Fruit fly (Drosophila melanogaster) whole organism, embryonic: Measurements from ENCODE around the gene CG14232.
A peak's percentile ranks its signal among the peaks of the same experiment; 100 is the strongest.

ENCODE experiments used
- Ada2b ChIP-seq: fragments of 200-800 bp; sonication (Bioruptor generic); IDR thresholded peaks from 2 replicates; pipeline ENCODE4 v1.3.6; 2022; ENCODE audit warnings: missing biosample characterization, missing genetic modification characterization
- Awh ChIP-seq: fragments of 200-800 bp; sonication (Bioruptor generic); IDR thresholded peaks from 2 replicates; pipeline ENCODE4, ENCODE4 v1.3.6; 2022; ENCODE audit warnings: missing biosample characterization, missing genetic modification characterization
- CG10654 ChIP-seq: fragments of 200-800 bp; sonication (Bioruptor generic); optimal IDR thresholded peaks from 2 replicates; lab custom pipeline; 2016; ENCODE audit warnings: missing biosample characterization, missing genetic modification characterization
- CG12104 ChIP-seq: fragments of 200-800 bp; sonication (Bioruptor generic); optimal IDR thresholded peaks from 3 replicates; lab custom pipeline; 2016; ENCODE audit warnings: missing biosample characterization, missing genetic modification characterization
- CG14667 ChIP-seq: fragments of 200-800 bp; sonication (Bioruptor generic); IDR thresholded peaks from 2 replicates; pipeline ENCODE4 v1.3.6; 2022; ENCODE audit warnings: missing biosample characterization, missing genetic modification characterization
- CG15514 ChIP-seq: fragments of 200-800 bp; sonication (Bioruptor generic); optimal IDR thresholded peaks from 3 replicates; lab custom pipeline; 2017; ENCODE audit warnings: missing biosample characterization, missing genetic modification characterization, mild to moderate bottlenecking, moderate library complexity, missing genetic modification reagents
- CG17568 ChIP-seq: fragments of 200-800 bp; sonication (Bioruptor generic); optimal IDR thresholded peaks from 2 replicates; lab custom pipeline; 2018; ENCODE audit warnings: missing biosample characterization, mild to moderate bottlenecking, missing genetic modification characterization, moderate library complexity
- CG1792 ChIP-seq: fragments of 200-800 bp; sonication (Bioruptor generic); optimal IDR thresholded peaks from 2 replicates; lab custom pipeline; 2016; ENCODE audit warnings: missing biosample characterization, missing genetic modification characterization
- CG18476 ChIP-seq: fragments of 200-800 bp; sonication (Bioruptor generic); optimal IDR thresholded peaks from 2 replicates; lab custom pipeline; 2016; ENCODE audit warnings: missing biosample characterization, mild to moderate bottlenecking, missing genetic modification characterization
- CG2678 ChIP-seq: fragments of 200-800 bp; sonication (Bioruptor generic); optimal IDR thresholded peaks from 3 replicates; lab custom pipeline; 2019; ENCODE audit warnings: missing biosample characterization, mild to moderate bottlenecking, missing genetic modification characterization, moderate library complexity
- CG2875 ChIP-seq: fragments of 200-800 bp; sonication (Bioruptor generic); optimal IDR thresholded peaks from 2 replicates; lab custom pipeline; 2017; ENCODE audit warnings: missing biosample characterization, mild to moderate bottlenecking, missing genetic modification characterization, missing genetic modification reagents
- CG30020 ChIP-seq: fragments of 200-800 bp; optimal IDR thresholded peaks from 2 replicates; lab custom pipeline; 2019; ENCODE audit warnings: missing biosample characterization, mild to moderate bottlenecking, missing genetic modification characterization, moderate library complexity
- CG6791 ChIP-seq: fragments of 200-800 bp; sonication (Bioruptor generic); IDR thresholded peaks from 3 replicates; pipeline ENCODE4 v1.3.6; 2022; ENCODE audit warnings: missing biosample characterization, missing genetic modification characterization; ENCODE audit not compliant: partially characterized antibody
- CG7745 ChIP-seq: fragments of 200-800 bp; sonication (Bioruptor generic); optimal IDR thresholded peaks from 2 replicates; lab custom pipeline; 2018; ENCODE audit warnings: missing biosample characterization, mild to moderate bottlenecking, missing genetic modification characterization, moderate library complexity
- CG8765 ChIP-seq: fragments of 200-800 bp; sonication (Bioruptor generic); IDR thresholded peaks from 2 replicates; pipeline ENCODE4 v1.3.6; 2022; ENCODE audit warnings: missing biosample characterization, missing genetic modification characterization
- CG8924 ChIP-seq: fragments of 200-800 bp; optimal IDR thresholded peaks from 3 replicates; lab custom pipeline; 2019; ENCODE audit warnings: missing biosample characterization, mild to moderate bottlenecking, missing genetic modification characterization, moderate library complexity
- CG8944 ChIP-seq: fragments of 200-800 bp; sonication (Bioruptor generic); optimal IDR thresholded peaks from 3 replicates; lab custom pipeline; 2016; ENCODE audit warnings: missing biosample characterization, missing genetic modification characterization
- CoRest ChIP-seq: fragments of 200-800 bp; sonication (Bioruptor generic); optimal IDR thresholded peaks from 3 replicates; lab custom pipeline; 2018; ENCODE audit warnings: missing biosample characterization, mild to moderate bottlenecking, missing genetic modification characterization, moderate library complexity
- Drgx ChIP-seq: fragments of 200-800 bp; sonication (Bioruptor generic); IDR thresholded peaks from 2 replicates; pipeline ENCODE4 v1.3.6; 2022; ENCODE audit warnings: missing biosample characterization, missing genetic modification characterization
- Fer1 ChIP-seq: fragments of 200-800 bp; sonication (Bioruptor generic); optimal IDR thresholded peaks from 2 replicates; lab custom pipeline; 2017; ENCODE audit warnings: missing biosample characterization, mild to moderate bottlenecking, missing genetic modification characterization
- Fer3 ChIP-seq: fragments of 200-800 bp; sonication (Bioruptor generic); optimal IDR thresholded peaks from 2 replicates; lab custom pipeline; 2018; ENCODE audit warnings: missing biosample characterization, mild to moderate bottlenecking, missing genetic modification characterization, moderate library complexity
- HHEX ChIP-seq: fragments of 200-800 bp; sonication (Bioruptor generic); optimal IDR thresholded peaks from 3 replicates; lab custom pipeline; 2017; ENCODE audit warnings: missing biosample characterization, mild to moderate bottlenecking, missing genetic modification characterization, missing genetic modification reagents
- HLH4C ChIP-seq: fragments of 200-800 bp; sonication (Bioruptor generic); IDR thresholded peaks from 3 replicates; pipeline ENCODE4 v1.3.6; 2022; ENCODE audit warnings: missing biosample characterization, missing genetic modification characterization; ENCODE audit not compliant: partially characterized antibody
- Hey ChIP-seq: fragments of 200-800 bp; sonication (Bioruptor generic); optimal IDR thresholded peaks from 3 replicates; lab custom pipeline; 2018; ENCODE audit warnings: missing biosample characterization, mild to moderate bottlenecking, missing genetic modification characterization
- Hr51 ChIP-seq, 2 experiments: fragments of 200-800 bp; sonication (Bioruptor generic); optimal IDR thresholded peaks; 2 replicates in 1 of 2; 3 replicates in 1 of 2; lab custom pipeline; 2016 to 2018; ENCODE audit warnings: missing biosample characterization in 2 of 2, missing genetic modification characterization in 2 of 2, mild to moderate bottlenecking in 1 of 2, moderate library complexity in 1 of 2
- Meics ChIP-seq: fragments of 200-800 bp; sonication (Bioruptor generic); optimal IDR thresholded peaks from 2 replicates; lab custom pipeline; 2017; ENCODE audit warnings: missing biosample characterization, mild to moderate bottlenecking, missing genetic modification characterization
- Myb ChIP-seq: fragments of 200-800 bp; sonication (Bioruptor generic); optimal IDR thresholded peaks from 2 replicates; lab custom pipeline; 2016; ENCODE audit warnings: missing biosample characterization, missing genetic modification characterization
- Optix ChIP-seq: fragments of 200-800 bp; sonication (Bioruptor generic); IDR thresholded peaks from 3 replicates; pipeline ENCODE4 v1.3.6; 2022; ENCODE audit warnings: missing biosample characterization, missing genetic modification characterization
- Xrp1 ChIP-seq: fragments of 200-800 bp; sonication (Bioruptor generic); IDR thresholded peaks from 2 replicates; pipeline ENCODE4 v1.3.6; 2022; ENCODE audit warnings: missing biosample characterization, missing genetic modification characterization
- YL-1 ChIP-seq: fragments of 200-800 bp; sonication (Bioruptor generic); optimal IDR thresholded peaks from 3 replicates; lab custom pipeline; 2017; ENCODE audit warnings: missing biosample characterization, mild to moderate bottlenecking, missing genetic modification characterization
- aop ChIP-seq: fragments of 200-800 bp; sonication (Bioruptor generic); IDR thresholded peaks from 2 replicates; pipeline ENCODE4 v1.3.6; 2022; ENCODE audit warnings: missing biosample characterization, missing genetic modification characterization
- ara ChIP-seq: fragments of 200-800 bp; sonication (Bioruptor generic); IDR thresholded peaks from 2 replicates; pipeline ENCODE4 v1.3.6; 2022; ENCODE audit warnings: missing biosample characterization, missing genetic modification characterization
- cad ChIP-seq: fragments of >200 bp; optimal IDR thresholded peaks from 2 replicates; lab custom pipeline; 2017; ENCODE audit warnings: missing biosample characterization, missing genetic modification characterization
- cwo ChIP-seq: fragments of 200-800 bp; sonication (Bioruptor generic); optimal IDR thresholded peaks from 3 replicates; lab custom pipeline; 2017; ENCODE audit warnings: missing biosample characterization, missing genetic modification characterization, mild to moderate bottlenecking, moderate library complexity, missing genetic modification reagents
- danr ChIP-seq: fragments of 200-800 bp; sonication (Bioruptor generic); IDR thresholded peaks from 2 replicates; pipeline ENCODE4 v1.3.6; 2022; ENCODE audit warnings: missing biosample characterization, missing genetic modification characterization
- dpn ChIP-seq, 2 experiments: fragments of 200-800 bp; sonication (Bioruptor generic); optimal IDR thresholded peaks; 3 replicates each; lab custom pipeline; 2016; ENCODE audit warnings: missing biosample characterization in 2 of 2, missing genetic modification characterization in 2 of 2
- ems ChIP-seq: fragments of 200-800 bp; sonication (Bioruptor generic); optimal IDR thresholded peaks from 3 replicates; lab custom pipeline; 2016; ENCODE audit warnings: missing biosample characterization, missing genetic modification characterization
- insv ChIP-seq, 2 experiments: fragments of 200-800 bp; sonication (Bioruptor generic); optimal IDR thresholded peaks; 3 replicates each; lab custom pipeline; 2016 to 2018; ENCODE audit warnings: missing biosample characterization in 2 of 2, missing genetic modification characterization in 2 of 2
- kah ChIP-seq: fragments of 200-800 bp; sonication (Bioruptor generic); optimal IDR thresholded peaks from 2 replicates; lab custom pipeline; 2018; ENCODE audit warnings: missing biosample characterization, mild to moderate bottlenecking, missing genetic modification characterization
- knrl ChIP-seq: fragments of 200-800 bp; sonication (Bioruptor generic); IDR thresholded peaks from 3 replicates; pipeline ENCODE4 v1.3.6; 2022; ENCODE audit warnings: missing biosample characterization, missing genetic modification characterization; ENCODE audit not compliant: partially characterized antibody
- luna ChIP-seq: fragments of 200-800 bp; sonication (Bioruptor generic); optimal IDR thresholded peaks from 2 replicates; lab custom pipeline; 2016; ENCODE audit warnings: missing biosample characterization, missing genetic modification characterization
- org-1 ChIP-seq: fragments of 200-800 bp; sonication (Bioruptor generic); optimal IDR thresholded peaks from 2 replicates; lab custom pipeline; 2017; ENCODE audit warnings: missing biosample characterization, missing genetic modification characterization
- pan ChIP-seq, 4 experiments: fragments of >200 bp in 3 of 4; fragments of 200-800 bp in 1 of 4; sonication (Bioruptor generic) in 1 of 4; optimal IDR thresholded peaks in 3 of 4; IDR thresholded peaks in 1 of 4; 2 replicates each; pipeline versions ENCODE4 v1.3.6 to Lab custom; 2017 to 2022; ENCODE audit warnings: missing biosample characterization in 2 of 4, missing genetic modification characterization in 2 of 4, mixed read lengths in 1 of 4
- pum ChIP-seq: fragments of 200-800 bp; sonication (Bioruptor generic); optimal IDR thresholded peaks from 2 replicates; lab custom pipeline; 2016; ENCODE audit warnings: missing biosample characterization, missing genetic modification characterization
- sens-2 ChIP-seq: fragments of 200-800 bp; sonication (Bioruptor generic); IDR thresholded peaks from 2 replicates; pipeline ENCODE4 v1.3.6; 2022; ENCODE audit warnings: missing biosample characterization, missing genetic modification characterization
- sim ChIP-seq: fragments of 200-800 bp; sonication (Bioruptor generic); IDR thresholded peaks from 2 replicates; pipeline ENCODE4 v1.3.6; 2022; ENCODE audit warnings: missing biosample characterization, missing genetic modification characterization
- slbo ChIP-seq: fragments of 200-800 bp; sonication (Bioruptor generic); IDR thresholded peaks from 2 replicates; pipeline ENCODE4 v1.3.6; 2022; ENCODE audit warnings: missing biosample characterization, missing genetic modification characterization
- tgo ChIP-seq: fragments of 200-800 bp; sonication (Bioruptor generic); IDR thresholded peaks from 3 replicates; pipeline ENCODE4 v1.3.6; 2022; ENCODE audit warnings: missing biosample characterization, missing genetic modification characterization
- trh ChIP-seq: fragments of 200-800 bp; sonication (Bioruptor generic); optimal IDR thresholded peaks from 2 replicates; lab custom pipeline; 2016; ENCODE audit warnings: missing biosample characterization, missing genetic modification characterization
- unc-4 ChIP-seq: fragments of 200-800 bp; sonication (Bioruptor generic); IDR thresholded peaks from 2 replicates; pipeline ENCODE4 v1.3.6; 2022; ENCODE audit warnings: missing biosample characterization, missing genetic modification characterization; ENCODE audit not compliant: partially characterized antibody

The CG14232 gene

DNA sequence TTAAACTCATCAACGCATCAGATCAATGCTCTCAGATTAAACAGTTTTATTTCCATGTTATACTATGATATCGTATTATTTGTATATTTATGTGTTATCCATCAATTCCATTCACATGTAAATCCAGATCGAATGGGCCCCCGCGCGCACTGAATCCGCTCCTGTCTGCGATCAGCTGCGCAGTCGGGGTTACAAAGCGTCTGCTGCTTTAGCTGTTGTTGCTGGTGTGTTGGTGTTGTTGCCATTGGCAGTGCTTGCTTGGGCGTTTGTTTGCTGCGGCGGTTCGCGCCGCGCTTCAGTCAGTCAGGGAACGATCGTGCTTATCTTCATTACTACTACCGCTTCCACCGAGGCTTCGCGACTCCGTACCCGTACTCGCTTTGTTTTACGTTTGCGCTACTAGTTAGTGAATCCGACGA, 37.1 kb downstream of the CG14232 start, which contains the start of gene Zw (continued):
- TF ChIP-seq CG10654 = peak; percentile 44
- no peak for TF ChIP-seq Hey (tag; lab: Kevin White, UChicago)
- no peak for TF ChIP-seq ems (GFP tag; lab: Kevin White, UChicago)
- TF ChIP-seq kah (GFP tag; lab: Kevin White, UChicago) = no peak
- TF ChIP-seq Myb (GFP tag; lab: Kevin White, UChicago) = no peak
- TF ChIP-seq Awh = no peak
- no peak for TF ChIP-seq aop
- peak; percentile 53 to 55 for TF ChIP-seq dpn (GFP tag; optimal IDR thresholded peaks at IDR 0.05; lab: Kevin White, UChicago)
- TF ChIP-seq org-1 (GFP tag; lab: Kevin White, UChicago) = no peak
- TF ChIP-seq CG14667 (GFP tag; lab: Robert Waterston, UW) = peak; percentile 62
- TF ChIP-seq CG15514 (GFP tag; lab: Kevin White, UChicago) = peak; percentile 7
- TF ChIP-seq Hr51 (GFP tag; optimal IDR thresholded peaks at IDR 0.05; lab: Kevin White, UChicago) = peak; percentile 2 to 3
- no peak for TF ChIP-seq sens-2 (GFP tag; lab: Robert Waterston, UW)
- peak; percentile 48; the same call in 1 of the 2 replicates for TF ChIP-seq Ada2b (GFP tag; lab: Robert Waterston, UW)
- TF ChIP-seq ara (GFP tag; lab: Robert Waterston, UW) = peak; percentile 36; the same call in 1 of the 2 replicates
- TF ChIP-seq HHEX = peak; percentile 19
- TF ChIP-seq Fer1 (GFP tag; lab: Kevin White, UChicago) = no peak
- no peak for TF ChIP-seq cad
- TF ChIP-seq unc-4 = no peak
- TF ChIP-seq CG1792 (GFP tag; lab: Kevin White, UChicago) = no peak
- TF ChIP-seq slbo (GFP tag; lab: Robert Waterston, UW) = peak; percentile 86
- peak; percentile 52 for TF ChIP-seq Drgx (GFP tag; lab: Robert Waterston, UW)
- 0 out of 3 replicates have a peak, but pooled peaks have one; percentile 22 for TF ChIP-seq CG6791 (GFP tag; lab: Robert Waterston, UW)
- TF ChIP-seq Xrp1 (GFP tag; lab: Robert Waterston, UW) = peak; percentile 66
- TF ChIP-seq Optix (GFP tag; lab: Robert Waterston, UW) = 0 out of 3 replicates have a peak, but pooled peaks have one; percentile 60
- TF ChIP-seq Fer3 (tag; lab: Kevin White, UChicago) = peak; percentile 48
- no peak for TF ChIP-seq CG7745 (tag; lab: Kevin White, UChicago)
- TF ChIP-seq tgo (GFP tag; lab: Robert Waterston, UW) = peak; percentile 67
- peak; percentile 46; the same call in 2 of the 3 replicates for TF ChIP-seq knrl (GFP tag; lab: Robert Waterston, UW)
- no peak; the same call in 1 of the 2 replicates for TF ChIP-seq CG8765
- no peak for TF ChIP-seq pan (optimal IDR thresholded peaks at IDR 0.05; lab: Kevin White, UChicago)
- peak in 1 of 2 experiments; percentile 54 for TF ChIP-seq pan (GFP tag; optimal IDR thresholded peaks at IDR 0.05 in 1 of 2, IDR thresholded peaks at IDR 0.05 in 1 of 2)
- no peak for TF ChIP-seq CG30020
- TF ChIP-seq CG8924 (tag; lab: Kevin White, UChicago) = peak; percentile 1
- peak; percentile 14 for TF ChIP-seq CG18476 (GFP tag; lab: Kevin White, UChicago)
- TF ChIP-seq cwo (GFP tag; lab: Kevin White, UChicago) = no peak
- no peak for TF ChIP-seq CG2875 (GFP tag; lab: Kevin White, UChicago)
- no peak for TF ChIP-seq insv (GFP tag; optimal IDR thresholded peaks at IDR 0.05; lab: Kevin White, UChicago)
- no peak for TF ChIP-seq YL-1 (GFP tag; lab: Kevin White, UChicago)
- peak; percentile 57 for TF ChIP-seq CG2678 (tag; lab: Kevin White, UChicago)
- peak; percentile 13 for TF ChIP-seq CG8944 (GFP tag; lab: Kevin White, UChicago)
- TF ChIP-seq Meics (GFP tag; lab: Kevin White, UChicago) = peak; percentile 25
- TF ChIP-seq luna = no peak
- TF ChIP-seq CG12104 = no peak
- no peak for TF ChIP-seq danr (GFP tag; lab: Robert Waterston, UW)
- no peak for TF ChIP-seq sim (GFP tag; lab: Robert Waterston, UW)
- peak; percentile 19 for TF ChIP-seq pum (GFP tag; lab: Kevin White, UChicago)
- TF ChIP-seq CoRest (tag; lab: Kevin White, UChicago) = peak; percentile 43
- TF ChIP-seq trh (GFP tag; lab: Kevin White, UChicago) = no peak
- TF ChIP-seq CG17568 (GFP tag; lab: Kevin White, UChicago) = no peak
- no peak for TF ChIP-seq HLH4C
